Fruit fly (Drosophila melanogaster) Kc167 (cell line): ENCODE results near the gene smo.

Source experiments
- Sin3A ChIP-seq: fragments of >200 bp; optimal IDR thresholded peaks from 2 replicates; lab custom pipeline; 2018; ENCODE audit warnings: missing external identifiers
- insv ChIP-seq: fragments of >200 bp; optimal IDR thresholded peaks from 3 replicates; lab custom pipeline; 2018; ENCODE audit warnings: missing external identifiers
- psq ChIP-seq: fragments of >200 bp; optimal IDR thresholded peaks from 2 replicates; lab custom pipeline; 2017; ENCODE audit warnings: missing external identifiers
- ttk ChIP-seq: sonication (Bioruptor generic); optimal IDR thresholded peaks from 2 replicates; lab custom pipeline; 2017; ENCODE audit warnings: missing external identifiers

DNA sequence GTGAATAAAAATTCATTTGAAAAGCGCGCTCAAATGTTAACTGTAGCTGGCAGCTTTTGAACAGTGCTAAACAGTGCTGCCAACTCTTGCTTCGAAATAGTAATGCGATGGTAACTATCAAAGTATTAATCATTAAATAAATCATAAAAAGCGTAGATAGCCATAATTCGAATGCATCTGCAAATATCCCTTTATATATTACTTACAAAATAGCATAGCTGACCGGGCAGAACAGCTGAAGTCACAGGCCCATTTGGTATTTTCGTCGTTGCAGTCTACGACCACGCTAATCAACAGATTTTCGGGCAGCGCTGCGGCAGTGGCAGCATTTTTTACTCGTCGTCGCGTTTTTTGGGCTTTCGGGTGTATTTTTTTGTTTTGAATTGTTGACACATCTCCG is 28.3 kb downstream of the smo start, which contains the start of gene Plc21C:
- TF ChIP-seq ttk (lab: Kevin White, UChicago), result no peak
- no peak for TF ChIP-seq Sin3A (lab: Kevin White, UChicago)
- no peak for TF ChIP-seq insv (lab: Kevin White, UChicago)
- no peak for TF ChIP-seq psq (lab: Kevin White, UChicago)
